Fruit fly (Drosophila melanogaster) whole organism, embryonic: ENCODE data around the gene CG5969.

ENCODE experiments used
- Ada2b ChIP-seq: fragments of 200-800 bp; sonication (Bioruptor generic); IDR thresholded peaks from 2 replicates; pipeline ENCODE4 v1.3.6; 2022; ENCODE audit warnings: missing biosample characterization, missing genetic modification characterization
- Asciz ChIP-seq: fragments of 200-800 bp; sonication (Bioruptor generic); optimal IDR thresholded peaks from 2 replicates; lab custom pipeline; 2017; ENCODE audit warnings: missing biosample characterization, mild to moderate bottlenecking, missing genetic modification characterization, missing genetic modification reagents
- BtbVII ChIP-seq: fragments of 200-800 bp; sonication (Bioruptor generic); optimal IDR thresholded peaks from 3 replicates; lab custom pipeline; 2017; ENCODE audit warnings: missing biosample characterization, mild to moderate bottlenecking, missing genetic modification characterization
- CG10267 ChIP-seq: fragments of 200-800 bp; sonication (Bioruptor generic); optimal IDR thresholded peaks from 2 replicates; lab custom pipeline; 2018; ENCODE audit warnings: missing biosample characterization, mild to moderate bottlenecking, missing genetic modification characterization, moderate library complexity
- CG10274 ChIP-seq: fragments of 200-800 bp; sonication (Bioruptor generic); optimal IDR thresholded peaks from 3 replicates; lab custom pipeline; 2017; ENCODE audit warnings: missing biosample characterization, mild to moderate bottlenecking, missing genetic modification characterization
- CG10366 ChIP-seq: fragments of 200-800 bp; sonication (Bioruptor generic); IDR thresholded peaks from 2 replicates; pipeline ENCODE4 v1.3.6; 2022; ENCODE audit warnings: missing biosample characterization, missing genetic modification characterization
- CG10959 ChIP-seq: fragments of 200-800 bp; sonication (Bioruptor generic); IDR thresholded peaks from 2 replicates; pipeline ENCODE4 v1.3.6; 2022; ENCODE audit warnings: missing biosample characterization, missing genetic modification characterization
- CG12155 ChIP-seq: fragments of 200-800 bp; sonication (Bioruptor generic); optimal IDR thresholded peaks from 3 replicates; lab custom pipeline; 2016; ENCODE audit warnings: missing biosample characterization, missing genetic modification characterization
- CG15073 ChIP-seq: fragments of 200-800 bp; sonication (Bioruptor generic); optimal IDR thresholded peaks from 2 replicates; lab custom pipeline; 2016; ENCODE audit warnings: missing biosample characterization, missing genetic modification characterization
- CG15696 ChIP-seq: fragments of 200-800 bp; sonication (Bioruptor generic); optimal IDR thresholded peaks from 2 replicates; lab custom pipeline; 2019; ENCODE audit warnings: missing biosample characterization, mild to moderate bottlenecking, missing genetic modification characterization, moderate library complexity
- CG18262 ChIP-seq: fragments of 200-800 bp; optimal IDR thresholded peaks from 3 replicates; lab custom pipeline; 2019; ENCODE audit warnings: missing biosample characterization, mild to moderate bottlenecking, missing genetic modification characterization, moderate library complexity
- CG18476 ChIP-seq: fragments of 200-800 bp; sonication (Bioruptor generic); optimal IDR thresholded peaks from 2 replicates; lab custom pipeline; 2016; ENCODE audit warnings: missing biosample characterization, mild to moderate bottlenecking, missing genetic modification characterization
- CG30431 ChIP-seq: fragments of 200-800 bp; sonication (Bioruptor generic); optimal IDR thresholded peaks from 2 replicates; lab custom pipeline; 2017; ENCODE audit warnings: missing biosample characterization, missing genetic modification characterization
- CG3281 ChIP-seq: fragments of 200-800 bp; sonication (Bioruptor generic); optimal IDR thresholded peaks from 3 replicates; lab custom pipeline; 2017; ENCODE audit warnings: missing biosample characterization, mild to moderate bottlenecking, missing genetic modification characterization
- CG33213 ChIP-seq: fragments of 200-800 bp; sonication (Bioruptor generic); optimal IDR thresholded peaks from 3 replicates; lab custom pipeline; 2016; ENCODE audit warnings: missing biosample characterization, missing genetic modification characterization
- CG34224 ChIP-seq: fragments of 200-800 bp; sonication (Bioruptor generic); IDR thresholded peaks from 3 replicates; pipeline ENCODE4 v1.3.6; 2022; ENCODE audit warnings: missing biosample characterization, missing genetic modification characterization; ENCODE audit not compliant: partially characterized antibody
- CG4707 ChIP-seq: fragments of 200-800 bp; sonication (Bioruptor generic); optimal IDR thresholded peaks from 2 replicates; lab custom pipeline; 2018; ENCODE audit warnings: missing biosample characterization, mild to moderate bottlenecking, missing genetic modification characterization, moderate library complexity
- CG5953 ChIP-seq: fragments of 200-800 bp; sonication (Bioruptor generic); IDR thresholded peaks from 2 replicates; pipeline ENCODE4 v1.3.6; 2022; ENCODE audit warnings: missing biosample characterization, missing genetic modification characterization
- CG7556 ChIP-seq: fragments of 200-800 bp; sonication (Bioruptor generic); optimal IDR thresholded peaks from 2 replicates; lab custom pipeline; 2017; ENCODE audit warnings: missing biosample characterization, mild to moderate bottlenecking, missing genetic modification characterization
- CG7928 ChIP-seq: fragments of 200-800 bp; sonication (Bioruptor generic); optimal IDR thresholded peaks from 2 replicates; lab custom pipeline; 2017; ENCODE audit warnings: missing biosample characterization, mild to moderate bottlenecking, missing genetic modification characterization
- D ChIP-seq, 2 experiments: fragments of 200-800 bp in 1 of 2; fragments of >200 bp in 1 of 2; sonication (Bioruptor generic) in 1 of 2; optimal IDR thresholded peaks; 2 replicates in 1 of 2; 3 replicates in 1 of 2; lab custom pipeline; 2017; ENCODE audit warnings: mild to moderate bottlenecking in 1 of 2, missing biosample characterization in 1 of 2, missing genetic modification characterization in 1 of 2, missing genetic modification reagents in 1 of 2
- Dip3 ChIP-seq: fragments of 200-800 bp; sonication (Bioruptor generic); optimal IDR thresholded peaks from 3 replicates; lab custom pipeline; 2016; ENCODE audit warnings: missing biosample characterization, missing genetic modification characterization
- Doc3 ChIP-seq: fragments of 200-800 bp; sonication (Bioruptor generic); IDR thresholded peaks from 3 replicates; pipeline ENCODE4 v1.3.6; 2022; ENCODE audit warnings: missing biosample characterization, missing genetic modification characterization; ENCODE audit not compliant: partially characterized antibody
- HLHmδ ChIP-seq: fragments of 200-800 bp; sonication (Bioruptor generic); optimal IDR thresholded peaks from 2 replicates; lab custom pipeline; 2018; ENCODE audit warnings: missing biosample characterization, mild to moderate bottlenecking, missing genetic modification characterization, moderate library complexity
- Hsf ChIP-seq: fragments of 200-800 bp; sonication (Bioruptor generic); optimal IDR thresholded peaks from 3 replicates; lab custom pipeline; 2016; ENCODE audit warnings: missing biosample characterization, missing genetic modification characterization
- Max ChIP-seq: fragments of 200-800 bp; sonication (Bioruptor generic); optimal IDR thresholded peaks from 2 replicates; lab custom pipeline; 2016; ENCODE audit warnings: missing biosample characterization, mild to moderate bottlenecking, missing genetic modification characterization
- Mrtf ChIP-seq: fragments of 200-800 bp; sonication (Bioruptor generic); IDR thresholded peaks from 3 replicates; pipeline ENCODE4 v1.3.6; 2022; ENCODE audit warnings: missing biosample characterization, missing genetic modification characterization
- NK7.1 ChIP-seq: fragments of 200-800 bp; sonication (Bioruptor generic); optimal IDR thresholded peaks from 3 replicates; lab custom pipeline; 2016; ENCODE audit warnings: missing biosample characterization, missing genetic modification characterization
- Nf-YA ChIP-seq: fragments of 200-800 bp; sonication (Bioruptor generic); IDR thresholded peaks from 2 replicates; pipeline ENCODE4 v1.3.6; 2022; ENCODE audit warnings: missing biosample characterization, missing genetic modification characterization
- Pdp1 ChIP-seq, 2 experiments: fragments of 200-800 bp; sonication (Bioruptor generic); optimal IDR thresholded peaks; 3 replicates each; lab custom pipeline; 2016; ENCODE audit warnings: missing biosample characterization in 2 of 2, missing genetic modification characterization in 2 of 2, mild to moderate bottlenecking in 1 of 2, moderate library complexity in 1 of 2
- Scr ChIP-seq: fragments of 200-800 bp; sonication (Bioruptor generic); IDR thresholded peaks from 2 replicates; pipeline ENCODE4 v1.3.6; 2022; ENCODE audit warnings: missing biosample characterization, missing genetic modification characterization; ENCODE audit not compliant: partially characterized antibody
- Sox100B ChIP-seq: fragments of 200-800 bp; sonication (Bioruptor generic); optimal IDR thresholded peaks from 3 replicates; lab custom pipeline; 2018; ENCODE audit warnings: missing biosample characterization, mild to moderate bottlenecking, missing genetic modification characterization
- Vsx1 ChIP-seq: fragments of 200-800 bp; sonication (Bioruptor generic); optimal IDR thresholded peaks from 2 replicates; lab custom pipeline; 2017; ENCODE audit warnings: missing biosample characterization, mild to moderate bottlenecking, missing genetic modification characterization, missing genetic modification reagents
- ac ChIP-seq: fragments of 200-800 bp; sonication (Bioruptor generic); optimal IDR thresholded peaks from 3 replicates; lab custom pipeline; 2017; ENCODE audit warnings: missing biosample characterization, mild to moderate bottlenecking, missing genetic modification characterization
- al ChIP-seq: fragments of 200-800 bp; sonication (Bioruptor generic); IDR thresholded peaks from 2 replicates; pipeline ENCODE4 v1.3.6; 2022; ENCODE audit warnings: missing biosample characterization, missing genetic modification characterization
- bcd ChIP-seq: fragments of 200-800 bp; sonication (Bioruptor generic); optimal IDR thresholded peaks from 2 replicates; lab custom pipeline; 2017; ENCODE audit warnings: missing biosample characterization, mild to moderate bottlenecking, missing genetic modification characterization
- crc ChIP-seq: fragments of 200-800 bp; sonication (Bioruptor generic); optimal IDR thresholded peaks from 2 replicates; lab custom pipeline; 2016; ENCODE audit warnings: missing biosample characterization, missing genetic modification characterization
- danr ChIP-seq: fragments of 200-800 bp; sonication (Bioruptor generic); IDR thresholded peaks from 2 replicates; pipeline ENCODE4 v1.3.6; 2022; ENCODE audit warnings: missing biosample characterization, missing genetic modification characterization
- fru ChIP-seq: fragments of >200 bp; optimal IDR thresholded peaks from 2 replicates; lab custom pipeline; 2017
- grau ChIP-seq: fragments of 200-800 bp; optimal IDR thresholded peaks from 3 replicates; lab custom pipeline; 2019; ENCODE audit warnings: missing biosample characterization, mild to moderate bottlenecking, missing genetic modification characterization, moderate library complexity
- ham ChIP-seq: fragments of 200-800 bp; sonication (Bioruptor generic); IDR thresholded peaks from 2 replicates; pipeline ENCODE4 v1.3.6; 2022; ENCODE audit warnings: missing biosample characterization, missing genetic modification characterization
- lilli ChIP-seq: fragments of 200-800 bp; sonication (Bioruptor generic); optimal IDR thresholded peaks from 3 replicates; lab custom pipeline; 2016; ENCODE audit warnings: missing biosample characterization, missing genetic modification characterization
- nom ChIP-seq: fragments of 200-800 bp; sonication (Bioruptor generic); optimal IDR thresholded peaks from 2 replicates; lab custom pipeline; 2017; ENCODE audit warnings: missing biosample characterization, missing genetic modification characterization, mild to moderate bottlenecking, moderate library complexity, missing genetic modification reagents
- pho ChIP-seq: fragments of 200-800 bp; sonication (Bioruptor generic); optimal IDR thresholded peaks from 2 replicates; lab custom pipeline; 2016; ENCODE audit warnings: missing biosample characterization, missing genetic modification characterization
- seq ChIP-seq: fragments of 200-800 bp; sonication (Bioruptor generic); IDR thresholded peaks from 2 replicates; pipeline ENCODE4 v1.3.6; 2022; ENCODE audit warnings: missing biosample characterization, missing genetic modification characterization
- sr ChIP-seq: fragments of 200-800 bp; sonication (Bioruptor generic); IDR thresholded peaks from 3 replicates; pipeline ENCODE4 v1.3.6; 2022; ENCODE audit warnings: missing biosample characterization, missing genetic modification characterization
- tna ChIP-seq: fragments of 200-800 bp; sonication (Bioruptor generic); IDR thresholded peaks from 2 replicates; pipeline ENCODE4 v1.3.6; 2022; ENCODE audit warnings: missing biosample characterization, missing genetic modification characterization; ENCODE audit not compliant: partially characterized antibody
- wor ChIP-seq: fragments of 200-800 bp; sonication (Bioruptor generic); IDR thresholded peaks from 2 replicates; pipeline ENCODE4 v1.3.6; 2022; ENCODE audit warnings: missing biosample characterization, missing genetic modification characterization
- z ChIP-seq: fragments of 200-800 bp; sonication (Bioruptor generic); IDR thresholded peaks from 3 replicates; pipeline ENCODE4 v1.3.6; 2022; ENCODE audit warnings: missing biosample characterization, missing genetic modification characterization
- zen ChIP-seq: fragments of 200-800 bp; sonication (Bioruptor generic); optimal IDR thresholded peaks from 3 replicates; lab custom pipeline; 2018; ENCODE audit warnings: missing biosample characterization, mild to moderate bottlenecking, missing genetic modification characterization, moderate library complexity

Gene CG5969

DNA sequence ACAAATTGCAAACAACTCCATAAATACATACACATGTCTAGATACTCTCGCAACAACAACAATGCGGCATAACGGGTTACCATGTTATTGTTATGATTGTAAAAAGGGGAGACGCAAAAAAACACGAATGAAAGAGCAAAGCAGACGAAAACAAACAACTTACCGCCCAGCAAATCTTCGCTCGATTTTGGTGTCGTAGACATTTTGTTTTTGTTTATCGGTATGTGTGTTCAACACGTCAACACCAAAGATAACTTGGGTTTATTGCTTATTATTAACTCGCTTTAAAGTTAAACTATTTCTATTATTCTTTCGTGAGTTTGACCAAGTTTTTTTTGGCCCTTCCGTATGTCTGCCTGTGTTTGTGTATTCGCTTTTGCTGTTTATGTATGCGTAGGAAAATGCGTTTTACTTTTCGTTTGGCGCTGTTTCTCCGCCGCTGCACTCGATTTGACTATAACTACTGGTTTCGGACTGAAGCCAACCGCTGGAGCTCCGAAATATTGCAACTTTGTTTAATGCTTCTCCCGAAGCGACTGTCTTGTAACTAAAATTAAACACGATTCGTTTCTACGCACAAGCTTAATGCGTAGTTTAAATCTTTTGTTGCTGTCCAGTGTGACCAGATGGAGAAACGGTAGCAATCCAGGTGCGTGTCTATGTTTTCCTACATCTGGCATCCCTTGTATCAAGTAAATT lies 45.4 kb downstream of the CG5969 start, which contains the start of gene BNIP3 (continued):
- TF ChIP-seq NK7.1 = no peak
- TF ChIP-seq CG5953 (GFP tag; lab: Robert Waterston, UW) = no peak
- TF ChIP-seq CG18262 = no peak
- TF ChIP-seq al (GFP tag; lab: Robert Waterston, UW) = no peak
- no peak for TF ChIP-seq danr (GFP tag; lab: Robert Waterston, UW)
- no peak for TF ChIP-seq Max
- peak; percentile 10 for TF ChIP-seq zen (tag; lab: Kevin White, UChicago)
- no peak for TF ChIP-seq CG10959 (GFP tag; lab: Robert Waterston, UW)
- TF ChIP-seq D (optimal IDR thresholded peaks at IDR 0.05; lab: Kevin White, UChicago) = peak; percentile 44
- TF ChIP-seq D (GFP tag; optimal IDR thresholded peaks at IDR 0.05; lab: Kevin White, UChicago) = no peak
- no peak for TF ChIP-seq CG3281 (GFP tag; lab: Kevin White, UChicago)
- no peak for TF ChIP-seq CG4707 (GFP tag; lab: Kevin White, UChicago)
- peak; percentile 27 for TF ChIP-seq CG10267 (tag; lab: Kevin White, UChicago)
- TF ChIP-seq CG15696 = no peak
- TF ChIP-seq Vsx1 (GFP tag; lab: Kevin White, UChicago) = no peak
- no peak for TF ChIP-seq Mrtf (GFP tag; lab: Robert Waterston, UW)
- TF ChIP-seq sr (GFP tag; lab: Robert Waterston, UW) = no peak
- TF ChIP-seq BtbVII (GFP tag; lab: Kevin White, UChicago) = no peak
- TF ChIP-seq CG15073 (GFP tag; lab: Kevin White, UChicago) = no peak
- no peak for TF ChIP-seq ham
- TF ChIP-seq CG12155 (GFP tag; lab: Kevin White, UChicago) = no peak
- TF ChIP-seq pho (GFP tag; lab: Kevin White, UChicago) = no peak
- TF ChIP-seq Nf-YA (GFP tag; lab: Robert Waterston, UW) = no peak
- TF ChIP-seq CG7556 (GFP tag; lab: Kevin White, UChicago) = no peak
- no peak for TF ChIP-seq CG33213
- no peak for TF ChIP-seq fru (lab: Kevin White, UChicago)
- peak; percentile 20 for TF ChIP-seq nom (GFP tag; lab: Kevin White, UChicago)
- no peak for TF ChIP-seq wor (GFP tag; lab: Robert Waterston, UW)
- no peak for TF ChIP-seq tna (GFP tag; lab: Robert Waterston, UW)
- no peak for TF ChIP-seq z (GFP tag; lab: Robert Waterston, UW)
- no peak for TF ChIP-seq lilli (GFP tag; lab: Kevin White, UChicago)
- TF ChIP-seq CG30431 (GFP tag; lab: Kevin White, UChicago) = no peak
- no peak for TF ChIP-seq Scr (GFP tag; lab: Robert Waterston, UW)
- no peak for TF ChIP-seq grau (tag; lab: Kevin White, UChicago)
- no peak; the same call in 1 of the 2 replicates for TF ChIP-seq seq (GFP tag; lab: Robert Waterston, UW)
- no peak for TF ChIP-seq CG18476 (GFP tag; lab: Kevin White, UChicago)
- no peak for TF ChIP-seq ac (GFP tag; lab: Kevin White, UChicago)
- TF ChIP-seq Doc3 (GFP tag; lab: Robert Waterston, UW) = no peak
- TF ChIP-seq Pdp1 (GFP tag; optimal IDR thresholded peaks at IDR 0.05; lab: Kevin White, UChicago) = no peak
- TF ChIP-seq crc (GFP tag; lab: Kevin White, UChicago) = no peak
- no peak for TF ChIP-seq Dip3 (GFP tag; lab: Kevin White, UChicago)
- TF ChIP-seq Ada2b = no peak
- TF ChIP-seq CG7928 (GFP tag; lab: Kevin White, UChicago) = no peak
- no peak for TF ChIP-seq Sox100B (GFP tag; lab: Kevin White, UChicago)
- TF ChIP-seq CG10274 (GFP tag; lab: Kevin White, UChicago) = no peak
- no peak for TF ChIP-seq Asciz (GFP tag; lab: Kevin White, UChicago)
- no peak for TF ChIP-seq CG34224 (GFP tag; lab: Robert Waterston, UW)
- no peak for TF ChIP-seq CG10366 (GFP tag; lab: Robert Waterston, UW)
- no peak for TF ChIP-seq Hsf (GFP tag; lab: Kevin White, UChicago)
- TF ChIP-seq HLHmδ (GFP tag; lab: Kevin White, UChicago) = peak; percentile 40
- TF ChIP-seq bcd (GFP tag; lab: Kevin White, UChicago) = no peak
